Fruit fly (Drosophila melanogaster): Measurements from ENCODE around the gene CG34448.

dm6 chr2L:2461322-2461999, 43.7 kb upstream of the CG34448 start:
- no peak for TF ChIP-seq CG8478 (optimal IDR thresholded peaks at IDR 0.05)
- TF ChIP-seq CTCF (optimal IDR thresholded peaks at IDR 0.05), result no peak
